Fruit fly (Drosophila melanogaster) whole organism, embryonic: ENCODE measurements around the gene GramD1B.

Experiments
- Aef1 ChIP-seq: fragments of 200-800 bp; sonication (Bioruptor generic); IDR thresholded peaks from 3 replicates; pipeline ENCODE4 v1.3.6; 2022; ENCODE audit warnings: missing biosample characterization, missing genetic modification characterization
- B-H1 ChIP-seq: fragments of 200-800 bp; sonication (Bioruptor generic); IDR thresholded peaks from 3 replicates; pipeline ENCODE4 v1.3.6; 2022; ENCODE audit warnings: missing biosample characterization, missing genetic modification characterization
- CG10462 ChIP-seq: fragments of 200-800 bp; sonication (Bioruptor generic); optimal IDR thresholded peaks from 2 replicates; lab custom pipeline; 2016; ENCODE audit warnings: missing biosample characterization, missing genetic modification characterization
- CG10543 ChIP-seq: fragments of 200-800 bp; sonication (Bioruptor generic); optimal IDR thresholded peaks from 3 replicates; lab custom pipeline; 2017; ENCODE audit warnings: missing biosample characterization, mild to moderate bottlenecking, missing genetic modification characterization, moderate library complexity
- CG11398 ChIP-seq: fragments of 200-800 bp; sonication (Bioruptor generic); optimal IDR thresholded peaks from 2 replicates; lab custom pipeline; 2016; ENCODE audit warnings: missing biosample characterization, missing genetic modification characterization
- CG11560 ChIP-seq: fragments of 200-800 bp; sonication (Bioruptor generic); IDR thresholded peaks from 3 replicates; pipeline ENCODE4 v1.3.6; 2022; ENCODE audit warnings: missing biosample characterization, missing genetic modification characterization
- CG12236 ChIP-seq: fragments of 200-800 bp; sonication (Bioruptor generic); optimal IDR thresholded peaks from 2 replicates; lab custom pipeline; 2016; ENCODE audit warnings: missing biosample characterization, missing genetic modification characterization
- CG13123 ChIP-seq: fragments of 200-800 bp; sonication (Bioruptor generic); optimal IDR thresholded peaks from 2 replicates; lab custom pipeline; 2016; ENCODE audit warnings: missing biosample characterization, missing genetic modification characterization
- CG13624 ChIP-seq: fragments of 200-800 bp; sonication (Bioruptor generic); optimal IDR thresholded peaks from 2 replicates; lab custom pipeline; 2016; ENCODE audit warnings: missing biosample characterization, missing genetic modification characterization
- CG14710 ChIP-seq: fragments of 200-800 bp; sonication (Bioruptor generic); optimal IDR thresholded peaks from 3 replicates; lab custom pipeline; 2019; ENCODE audit warnings: missing biosample characterization, mild to moderate bottlenecking, missing genetic modification characterization, moderate library complexity
- CG15073 ChIP-seq: fragments of 200-800 bp; sonication (Bioruptor generic); optimal IDR thresholded peaks from 2 replicates; lab custom pipeline; 2016; ENCODE audit warnings: missing biosample characterization, missing genetic modification characterization
- CG17829 ChIP-seq: fragments of 200-800 bp; optimal IDR thresholded peaks from 2 replicates; lab custom pipeline; 2019; ENCODE audit warnings: missing biosample characterization, mild to moderate bottlenecking, missing genetic modification characterization, moderate library complexity
- CG17912 ChIP-seq: fragments of 200-800 bp; sonication (Bioruptor generic); optimal IDR thresholded peaks from 2 replicates; lab custom pipeline; 2018; ENCODE audit warnings: missing biosample characterization, mild to moderate bottlenecking, missing genetic modification characterization
- CG18764 ChIP-seq: fragments of 200-800 bp; sonication (Bioruptor generic); optimal IDR thresholded peaks from 3 replicates; lab custom pipeline; 2016; ENCODE audit warnings: missing biosample characterization, missing genetic modification characterization
- CG30431 ChIP-seq: fragments of 200-800 bp; sonication (Bioruptor generic); optimal IDR thresholded peaks from 2 replicates; lab custom pipeline; 2017; ENCODE audit warnings: missing biosample characterization, missing genetic modification characterization
- CG3281 ChIP-seq: fragments of 200-800 bp; sonication (Bioruptor generic); optimal IDR thresholded peaks from 3 replicates; lab custom pipeline; 2017; ENCODE audit warnings: missing biosample characterization, mild to moderate bottlenecking, missing genetic modification characterization
- CG8944 ChIP-seq: fragments of 200-800 bp; sonication (Bioruptor generic); optimal IDR thresholded peaks from 3 replicates; lab custom pipeline; 2016; ENCODE audit warnings: missing biosample characterization, missing genetic modification characterization
- CG9727 ChIP-seq: fragments of 200-800 bp; sonication (Bioruptor generic); optimal IDR thresholded peaks from 3 replicates; lab custom pipeline; 2017; ENCODE audit warnings: missing biosample characterization, mild to moderate bottlenecking, missing genetic modification characterization
- CG9817 ChIP-seq: fragments of 200-800 bp; sonication (Bioruptor generic); optimal IDR thresholded peaks from 2 replicates; lab custom pipeline; 2018; ENCODE audit warnings: missing biosample characterization, mild to moderate bottlenecking, missing genetic modification characterization, moderate library complexity
- Doc2 ChIP-seq: fragments of 200-800 bp; sonication (Bioruptor generic); IDR thresholded peaks from 2 replicates; pipeline ENCODE4 v1.3.6; 2022; ENCODE audit warnings: missing biosample characterization, missing genetic modification characterization
- Doc3 ChIP-seq: fragments of 200-800 bp; sonication (Bioruptor generic); IDR thresholded peaks from 3 replicates; pipeline ENCODE4 v1.3.6; 2022; ENCODE audit warnings: missing biosample characterization, missing genetic modification characterization; ENCODE audit not compliant: partially characterized antibody
- Fer1 ChIP-seq: fragments of 200-800 bp; sonication (Bioruptor generic); optimal IDR thresholded peaks from 2 replicates; lab custom pipeline; 2017; ENCODE audit warnings: missing biosample characterization, mild to moderate bottlenecking, missing genetic modification characterization
- Gug ChIP-seq: fragments of 200-800 bp; sonication (Bioruptor generic); IDR thresholded peaks from 4 replicates; pipeline ENCODE4 v1.3.6; 2022; ENCODE audit warnings: missing biosample characterization, missing genetic modification characterization
- H2.0 ChIP-seq: fragments of 200-800 bp; sonication (Bioruptor generic); IDR thresholded peaks from 2 replicates; pipeline ENCODE4 v1.3.6; 2022; ENCODE audit warnings: missing biosample characterization, missing genetic modification characterization
- HmgZ ChIP-seq: fragments of 200-800 bp; sonication (Bioruptor generic); optimal IDR thresholded peaks from 2 replicates; lab custom pipeline; 2018; ENCODE audit warnings: missing biosample characterization, mild to moderate bottlenecking, missing genetic modification characterization
- Hmx ChIP-seq: fragments of 200-800 bp; sonication (Bioruptor generic); optimal IDR thresholded peaks from 2 replicates; lab custom pipeline; 2016; ENCODE audit warnings: missing biosample characterization, missing genetic modification characterization
- Kr ChIP-seq: fragments of 200-800 bp; sonication (Bioruptor generic); optimal IDR thresholded peaks from 2 replicates; lab custom pipeline; 2017; ENCODE audit warnings: missing biosample characterization, mild to moderate bottlenecking, missing genetic modification characterization
- Lhr ChIP-seq: fragments of 200-800 bp; sonication (Bioruptor generic); optimal IDR thresholded peaks from 3 replicates; lab custom pipeline; 2017; ENCODE audit warnings: mild to moderate bottlenecking, missing biosample characterization, missing genetic modification reagents, missing genetic modification characterization
- Mad ChIP-seq: fragments of 200-800 bp; sonication (Bioruptor generic); optimal IDR thresholded peaks from 2 replicates; lab custom pipeline; 2016; ENCODE audit warnings: missing biosample characterization, missing genetic modification characterization
- NK7.1 ChIP-seq: fragments of 200-800 bp; sonication (Bioruptor generic); optimal IDR thresholded peaks from 3 replicates; lab custom pipeline; 2016; ENCODE audit warnings: missing biosample characterization, missing genetic modification characterization
- Nf-YA ChIP-seq: fragments of 200-800 bp; sonication (Bioruptor generic); IDR thresholded peaks from 2 replicates; pipeline ENCODE4 v1.3.6; 2022; ENCODE audit warnings: missing biosample characterization, missing genetic modification characterization
- ap ChIP-seq: fragments of 200-800 bp; sonication (Bioruptor generic); IDR thresholded peaks from 2 replicates; pipeline ENCODE4 v1.3.6; 2022; ENCODE audit warnings: missing biosample characterization, missing genetic modification characterization
- br ChIP-seq: fragments of >200 bp; optimal IDR thresholded peaks from 2 replicates; lab custom pipeline; 2017
- bsh ChIP-seq, 2 experiments: fragments of 200-800 bp; sonication (Bioruptor generic); optimal IDR thresholded peaks; 2 replicates each; lab custom pipeline; 2017 to 2018; ENCODE audit warnings: mild to moderate bottlenecking in 2 of 2, missing biosample characterization in 2 of 2, missing genetic modification characterization in 2 of 2, moderate library complexity in 1 of 2
- ems ChIP-seq: fragments of 200-800 bp; sonication (Bioruptor generic); optimal IDR thresholded peaks from 3 replicates; lab custom pipeline; 2016; ENCODE audit warnings: missing biosample characterization, missing genetic modification characterization
- fd102C ChIP-seq: fragments of 200-800 bp; sonication (Bioruptor generic); optimal IDR thresholded peaks from 2 replicates; lab custom pipeline; 2018; ENCODE audit warnings: missing biosample characterization, mild to moderate bottlenecking, missing genetic modification characterization, moderate library complexity
- gcm ChIP-seq: fragments of 200-800 bp; sonication (Bioruptor generic); optimal IDR thresholded peaks from 2 replicates; lab custom pipeline; 2019; ENCODE audit warnings: missing biosample characterization, mild to moderate bottlenecking, missing genetic modification characterization, moderate library complexity
- grau ChIP-seq: fragments of 200-800 bp; optimal IDR thresholded peaks from 3 replicates; lab custom pipeline; 2019; ENCODE audit warnings: missing biosample characterization, mild to moderate bottlenecking, missing genetic modification characterization, moderate library complexity
- ham ChIP-seq: fragments of 200-800 bp; sonication (Bioruptor generic); IDR thresholded peaks from 2 replicates; pipeline ENCODE4 v1.3.6; 2022; ENCODE audit warnings: missing biosample characterization, missing genetic modification characterization
- her ChIP-seq: fragments of 200-800 bp; sonication (Bioruptor generic); optimal IDR thresholded peaks from 2 replicates; lab custom pipeline; 2016; ENCODE audit warnings: missing biosample characterization, missing genetic modification characterization
- prd ChIP-seq, 3 experiments: fragments of >200 bp in 2 of 3; fragments of 200-800 bp in 1 of 3; sonication (Bioruptor generic) in 1 of 3; optimal IDR thresholded peaks in 2 of 3; IDR thresholded peaks in 1 of 3; 2 replicates in 2 of 3; 3 replicates in 1 of 3; pipeline versions ENCODE4 v1.3.6 to Lab custom; 2017 to 2022; ENCODE audit warnings: missing biosample characterization in 1 of 3, missing genetic modification characterization in 1 of 3
- sc ChIP-seq, 3 experiments: fragments of >200 bp in 2 of 3; fragments of 200-800 bp in 1 of 3; sonication (Bioruptor generic) in 1 of 3; optimal IDR thresholded peaks; 2 replicates in 2 of 3; 3 replicates in 1 of 3; lab custom pipeline; 2017; ENCODE audit warnings: mild to moderate bottlenecking in 1 of 3, missing biosample characterization in 1 of 3, missing genetic modification characterization in 1 of 3, missing genetic modification reagents in 1 of 3
- sim ChIP-seq: fragments of 200-800 bp; sonication (Bioruptor generic); IDR thresholded peaks from 2 replicates; pipeline ENCODE4 v1.3.6; 2022; ENCODE audit warnings: missing biosample characterization, missing genetic modification characterization
- slbo ChIP-seq: fragments of 200-800 bp; sonication (Bioruptor generic); IDR thresholded peaks from 2 replicates; pipeline ENCODE4 v1.3.6; 2022; ENCODE audit warnings: missing biosample characterization, missing genetic modification characterization
- tio ChIP-seq: fragments of 200-800 bp; sonication (Bioruptor generic); optimal IDR thresholded peaks from 2 replicates; lab custom pipeline; 2017; ENCODE audit warnings: missing biosample characterization, missing genetic modification characterization, inconsistent platforms
- tna ChIP-seq: fragments of 200-800 bp; sonication (Bioruptor generic); IDR thresholded peaks from 2 replicates; pipeline ENCODE4 v1.3.6; 2022; ENCODE audit warnings: missing biosample characterization, missing genetic modification characterization; ENCODE audit not compliant: partially characterized antibody
- twi ChIP-seq: fragments of 200-800 bp; optimal IDR thresholded peaks from 2 replicates; lab custom pipeline; 2019; ENCODE audit warnings: missing biosample characterization, mild to moderate bottlenecking, missing genetic modification characterization, moderate library complexity
- usp ChIP-seq: fragments of >200 bp; optimal IDR thresholded peaks from 2 replicates; lab custom pipeline; 2017; ENCODE audit warnings: missing biosample characterization, missing genetic modification characterization
- wdn ChIP-seq: fragments of 200-800 bp; sonication (Bioruptor generic); IDR thresholded peaks from 2 replicates; pipeline ENCODE4 v1.3.6; 2022; ENCODE audit warnings: missing biosample characterization, missing genetic modification characterization
- wek ChIP-seq: fragments of 200-800 bp; sonication (Bioruptor generic); optimal IDR thresholded peaks from 3 replicates; lab custom pipeline; 2018; ENCODE audit warnings: missing biosample characterization, mild to moderate bottlenecking, missing genetic modification characterization, moderate library complexity
- zfh2 ChIP-seq: fragments of 200-800 bp; sonication (Bioruptor generic); optimal IDR thresholded peaks from 2 replicates; lab custom pipeline; 2016; ENCODE audit warnings: missing biosample characterization, missing genetic modification characterization

The GramD1B gene

dm6 chr2L:3376684-3377086 lies 3.5 kb upstream of the GramD1B start, which contains the start of the genes CG9662 and Ptpa (continued):
- peak; percentile 80 for TF ChIP-seq HmgZ (tag; lab: Kevin White, UChicago)
- TF ChIP-seq Gug: peak; percentile 89
- TF ChIP-seq CG14710 (tag; lab: Kevin White, UChicago): peak; percentile 90
- TF ChIP-seq Aef1: peak; percentile 95
- TF ChIP-seq Doc3 (GFP tag; lab: Robert Waterston, UW): peak; percentile 94
- peak; percentile 78 for TF ChIP-seq CG8944 (GFP tag; lab: Kevin White, UChicago)
- peak; percentile 75 for TF ChIP-seq Mad (GFP tag; lab: Kevin White, UChicago)
- TF ChIP-seq tio: peak; percentile 72
- peak; percentile 57 for TF ChIP-seq CG13123
- peak; percentile 60 for TF ChIP-seq CG11398 (GFP tag; lab: Kevin White, UChicago)
- TF ChIP-seq CG18764 (GFP tag; lab: Kevin White, UChicago): peak; percentile 75
- peak; percentile 49 for TF ChIP-seq CG12236
- peak; percentile 88 for TF ChIP-seq H2.0 (GFP tag; lab: Robert Waterston, UW)
- peak; percentile 91 for TF ChIP-seq CG13624 (GFP tag; lab: Kevin White, UChicago)
- no peak for TF ChIP-seq prd (optimal IDR thresholded peaks at IDR 0.05; lab: Kevin White, UChicago)
- peak; percentile 92 for TF ChIP-seq prd (GFP tag; IDR thresholded peaks at IDR 0.05; lab: Robert Waterston, UW)
- TF ChIP-seq sim (GFP tag; lab: Robert Waterston, UW): no peak
- no peak for TF ChIP-seq br (lab: Kevin White, UChicago)
- peak; percentile 77 for TF ChIP-seq CG9727 (GFP tag; lab: Kevin White, UChicago)
- TF ChIP-seq ap (GFP tag; lab: Robert Waterston, UW): peak; percentile 21; the same call in 1 of the 2 replicates
- TF ChIP-seq CG15073: peak; percentile 2
- no peak for TF ChIP-seq usp (GFP tag; lab: Kevin White, UChicago)
- TF ChIP-seq slbo (GFP tag; lab: Robert Waterston, UW): peak; percentile 92
- no peak for TF ChIP-seq twi (tag; lab: Kevin White, UChicago)
- TF ChIP-seq CG17912 (GFP tag; lab: Kevin White, UChicago): no peak
- no peak for TF ChIP-seq gcm
- no peak for TF ChIP-seq Kr (GFP tag; lab: Kevin White, UChicago)
- peak; percentile 45; the same call in 1 of the 2 replicates for TF ChIP-seq Nf-YA (GFP tag; lab: Robert Waterston, UW)
- peak; percentile 64 for TF ChIP-seq B-H1
- TF ChIP-seq zfh2 (GFP tag; lab: Kevin White, UChicago): peak; percentile 89
- TF ChIP-seq wek (GFP tag; lab: Kevin White, UChicago): no peak
- no peak for TF ChIP-seq fd102C (GFP tag; lab: Kevin White, UChicago)
- peak; percentile 64; the same call in 1 of the 2 replicates for TF ChIP-seq ham
- peak; percentile 54 for TF ChIP-seq NK7.1 (GFP tag; lab: Kevin White, UChicago)
- peak; percentile 47 for TF ChIP-seq CG10462 (GFP tag; lab: Kevin White, UChicago)
- peak; percentile 79 for TF ChIP-seq wdn (GFP tag; lab: Robert Waterston, UW)
- peak; percentile 87 for TF ChIP-seq CG9817 (tag; lab: Kevin White, UChicago)
- TF ChIP-seq her (GFP tag; lab: Kevin White, UChicago): peak; percentile 71
- TF ChIP-seq CG30431 (GFP tag; lab: Kevin White, UChicago): peak; percentile 74
- TF ChIP-seq CG17829 (tag; lab: Kevin White, UChicago): peak; percentile 77
- peak; percentile 78 for TF ChIP-seq Lhr (GFP tag; lab: Kevin White, UChicago)
- TF ChIP-seq grau: peak; percentile 79
- no peak for TF ChIP-seq Doc2 (GFP tag; lab: Robert Waterston, UW)
- peak; percentile 82 for TF ChIP-seq ems (GFP tag; lab: Kevin White, UChicago)
- TF ChIP-seq Hmx (GFP tag; lab: Kevin White, UChicago): peak; percentile 64
- TF ChIP-seq sc (optimal IDR thresholded peaks at IDR 0.05; lab: Kevin White, UChicago): no peak
- TF ChIP-seq sc (GFP tag; optimal IDR thresholded peaks at IDR 0.05; lab: Kevin White, UChicago): peak; percentile 58
- peak; percentile 45 for TF ChIP-seq CG10543 (GFP tag; lab: Kevin White, UChicago)
- TF ChIP-seq bsh (GFP tag; optimal IDR thresholded peaks at IDR 0.05; lab: Kevin White, UChicago): peak in 1 of 2 experiments; percentile 63
- peak; percentile 70 for TF ChIP-seq tna (GFP tag; lab: Robert Waterston, UW)
- peak; percentile 68; the same call in 2 of the 3 replicates for TF ChIP-seq CG11560 (tag; lab: Robert Waterston, UW)
- TF ChIP-seq CG3281 (GFP tag; lab: Kevin White, UChicago): no peak
- TF ChIP-seq Fer1 (GFP tag; lab: Kevin White, UChicago): no peak
